Fruit fly (Drosophila melanogaster) whole organism, embryonic: ENCODE data around the gene EMC3.

Source experiments
- Asciz ChIP-seq: fragments of 200-800 bp; sonication (Bioruptor generic); optimal IDR thresholded peaks from 2 replicates; lab custom pipeline; 2017; ENCODE audit warnings: missing biosample characterization, mild to moderate bottlenecking, missing genetic modification characterization, missing genetic modification reagents
- Bdp1 ChIP-seq: fragments of 200-800 bp; sonication (Bioruptor generic); optimal IDR thresholded peaks from 3 replicates; lab custom pipeline; 2016; ENCODE audit warnings: missing biosample characterization, missing genetic modification characterization
- Bteb2 ChIP-seq: fragments of 200-800 bp; sonication (Bioruptor generic); optimal IDR thresholded peaks from 2 replicates; lab custom pipeline; 2016; ENCODE audit warnings: missing biosample characterization, missing genetic modification characterization
- CG11723 ChIP-seq: fragments of 200-800 bp; sonication (Bioruptor generic); optimal IDR thresholded peaks from 2 replicates; lab custom pipeline; 2017; ENCODE audit warnings: missing biosample characterization, mild to moderate bottlenecking, missing genetic modification characterization
- CG13287 ChIP-seq: fragments of 200-800 bp; sonication (Bioruptor generic); IDR thresholded peaks from 2 replicates; pipeline ENCODE4 v1.3.6; 2022; ENCODE audit warnings: missing biosample characterization, missing genetic modification characterization; ENCODE audit not compliant: partially characterized antibody
- CG13894 ChIP-seq: fragments of 200-800 bp; sonication (Bioruptor generic); optimal IDR thresholded peaks from 3 replicates; lab custom pipeline; 2018; ENCODE audit warnings: missing biosample characterization, mild to moderate bottlenecking, missing genetic modification characterization, moderate library complexity
- CG14710 ChIP-seq: fragments of 200-800 bp; sonication (Bioruptor generic); optimal IDR thresholded peaks from 3 replicates; lab custom pipeline; 2019; ENCODE audit warnings: missing biosample characterization, mild to moderate bottlenecking, missing genetic modification characterization, moderate library complexity
- CG15696 ChIP-seq: fragments of 200-800 bp; sonication (Bioruptor generic); optimal IDR thresholded peaks from 2 replicates; lab custom pipeline; 2019; ENCODE audit warnings: missing biosample characterization, mild to moderate bottlenecking, missing genetic modification characterization, moderate library complexity
- CG17361 ChIP-seq: fragments of 200-800 bp; sonication (Bioruptor generic); IDR thresholded peaks from 3 replicates; pipeline ENCODE4 v1.3.6; 2022; ENCODE audit warnings: missing biosample characterization, missing genetic modification characterization
- CG18764 ChIP-seq: fragments of 200-800 bp; sonication (Bioruptor generic); optimal IDR thresholded peaks from 3 replicates; lab custom pipeline; 2016; ENCODE audit warnings: missing biosample characterization, missing genetic modification characterization
- CG2120 ChIP-seq: fragments of 200-800 bp; sonication (Bioruptor generic); optimal IDR thresholded peaks from 3 replicates; lab custom pipeline; 2016; ENCODE audit warnings: missing biosample characterization, missing genetic modification characterization
- CG2678 ChIP-seq: fragments of 200-800 bp; sonication (Bioruptor generic); optimal IDR thresholded peaks from 3 replicates; lab custom pipeline; 2019; ENCODE audit warnings: missing biosample characterization, mild to moderate bottlenecking, missing genetic modification characterization, moderate library complexity
- CG3281 ChIP-seq: fragments of 200-800 bp; sonication (Bioruptor generic); optimal IDR thresholded peaks from 3 replicates; lab custom pipeline; 2017; ENCODE audit warnings: missing biosample characterization, mild to moderate bottlenecking, missing genetic modification characterization
- CG3726 ChIP-seq: fragments of 200-800 bp; sonication (Bioruptor generic); IDR thresholded peaks from 3 replicates; pipeline ENCODE4, ENCODE4 v1.3.6; 2022; ENCODE audit warnings: missing biosample characterization, missing genetic modification characterization
- CG7271 ChIP-seq: fragments of 200-800 bp; sonication (Bioruptor generic); optimal IDR thresholded peaks from 2 replicates; lab custom pipeline; 2018; ENCODE audit warnings: missing biosample characterization, mild to moderate bottlenecking, missing genetic modification characterization, moderate library complexity
- CG7372 ChIP-seq: fragments of 200-800 bp; sonication (Bioruptor generic); IDR thresholded peaks from 2 replicates; pipeline ENCODE4 v1.3.6; 2022; ENCODE audit warnings: missing biosample characterization, missing genetic modification characterization
- CG7556 ChIP-seq: fragments of 200-800 bp; sonication (Bioruptor generic); optimal IDR thresholded peaks from 2 replicates; lab custom pipeline; 2017; ENCODE audit warnings: missing biosample characterization, mild to moderate bottlenecking, missing genetic modification characterization
- CG8089 ChIP-seq: fragments of 200-800 bp; sonication (Bioruptor generic); optimal IDR thresholded peaks from 3 replicates; lab custom pipeline; 2016; ENCODE audit warnings: missing biosample characterization, missing genetic modification characterization
- CG8290 ChIP-seq, 3 experiments: fragments of 200-800 bp; sonication (Bioruptor generic); optimal IDR thresholded peaks; 2 replicates each; lab custom pipeline; 2016 to 2019; ENCODE audit warnings: missing biosample characterization in 3 of 3, missing genetic modification characterization in 3 of 3, mild to moderate bottlenecking in 2 of 3, moderate library complexity in 1 of 3
- CG8944 ChIP-seq: fragments of 200-800 bp; sonication (Bioruptor generic); optimal IDR thresholded peaks from 3 replicates; lab custom pipeline; 2016; ENCODE audit warnings: missing biosample characterization, missing genetic modification characterization
- CG9876 ChIP-seq: fragments of 200-800 bp; sonication (Bioruptor generic); optimal IDR thresholded peaks from 2 replicates; lab custom pipeline; 2016; ENCODE audit warnings: missing biosample characterization, missing genetic modification characterization
- CG9932 ChIP-seq: fragments of 200-800 bp; sonication (Bioruptor generic); IDR thresholded peaks from 2 replicates; pipeline ENCODE4 v1.3.6; 2022; ENCODE audit warnings: missing biosample characterization, missing genetic modification characterization
- Deaf1 ChIP-seq: fragments of 200-800 bp; optimal IDR thresholded peaks from 3 replicates; lab custom pipeline; 2019; ENCODE audit warnings: missing biosample characterization, mild to moderate bottlenecking, missing genetic modification characterization, moderate library complexity
- Gug ChIP-seq: fragments of 200-800 bp; sonication (Bioruptor generic); IDR thresholded peaks from 4 replicates; pipeline ENCODE4 v1.3.6; 2022; ENCODE audit warnings: missing biosample characterization, missing genetic modification characterization
- Hsf ChIP-seq: fragments of 200-800 bp; sonication (Bioruptor generic); optimal IDR thresholded peaks from 3 replicates; lab custom pipeline; 2016; ENCODE audit warnings: missing biosample characterization, missing genetic modification characterization
- Max ChIP-seq: fragments of 200-800 bp; sonication (Bioruptor generic); optimal IDR thresholded peaks from 2 replicates; lab custom pipeline; 2016; ENCODE audit warnings: missing biosample characterization, mild to moderate bottlenecking, missing genetic modification characterization
- NFAT ChIP-seq: fragments of 200-800 bp; sonication (Bioruptor generic); IDR thresholded peaks from 2 replicates; pipeline ENCODE4 v1.3.6; 2022; ENCODE audit warnings: missing biosample characterization, missing genetic modification characterization
- TFAM ChIP-seq: fragments of 200-800 bp; sonication (Bioruptor generic); optimal IDR thresholded peaks from 2 replicates; lab custom pipeline; 2017; ENCODE audit warnings: missing biosample characterization, missing genetic modification characterization, inconsistent platforms
- Trl ChIP-seq, 3 experiments: fragments of >200 bp in 2 of 3; fragments of 200-800 bp in 1 of 3; sonication (Bioruptor generic) in 1 of 3; optimal IDR thresholded peaks; 2 replicates in 1 of 3; 3 replicates in 2 of 3; lab custom pipeline; 2016 to 2017; ENCODE audit warnings: missing biosample characterization in 1 of 3, missing genetic modification characterization in 1 of 3
- Xbp1 ChIP-seq: fragments of 200-800 bp; sonication (Bioruptor generic); optimal IDR thresholded peaks from 3 replicates; lab custom pipeline; 2016; ENCODE audit warnings: missing biosample characterization, mild to moderate bottlenecking, missing genetic modification characterization
- ac ChIP-seq: fragments of 200-800 bp; sonication (Bioruptor generic); optimal IDR thresholded peaks from 3 replicates; lab custom pipeline; 2017; ENCODE audit warnings: missing biosample characterization, mild to moderate bottlenecking, missing genetic modification characterization
- ash1 ChIP-seq: fragments of 200-800 bp; sonication (Bioruptor generic); optimal IDR thresholded peaks from 2 replicates; lab custom pipeline; 2018; ENCODE audit warnings: missing biosample characterization, mild to moderate bottlenecking, missing genetic modification characterization
- ato ChIP-seq: fragments of 200-800 bp; sonication (Bioruptor generic); IDR thresholded peaks from 2 replicates; pipeline ENCODE4 v1.3.6; 2022; ENCODE audit warnings: missing biosample characterization, missing genetic modification characterization; ENCODE audit not compliant: partially characterized antibody
- bcd ChIP-seq: fragments of 200-800 bp; sonication (Bioruptor generic); optimal IDR thresholded peaks from 2 replicates; lab custom pipeline; 2017; ENCODE audit warnings: missing biosample characterization, mild to moderate bottlenecking, missing genetic modification characterization
- bowl ChIP-seq: fragments of 200-800 bp; sonication (Bioruptor generic); IDR thresholded peaks from 2 replicates; pipeline ENCODE4 v1.3.6; 2022; ENCODE audit warnings: missing biosample characterization, missing genetic modification characterization
- chif ChIP-seq, 2 experiments: fragments of 200-800 bp; sonication (Bioruptor generic); optimal IDR thresholded peaks; 3 replicates each; lab custom pipeline; 2016; ENCODE audit warnings: missing biosample characterization in 2 of 2, missing genetic modification characterization in 2 of 2
- ems ChIP-seq: fragments of 200-800 bp; sonication (Bioruptor generic); optimal IDR thresholded peaks from 3 replicates; lab custom pipeline; 2016; ENCODE audit warnings: missing biosample characterization, missing genetic modification characterization
- fd64A ChIP-seq: fragments of 200-800 bp; sonication (Bioruptor generic); optimal IDR thresholded peaks from 3 replicates; lab custom pipeline; 2018; ENCODE audit warnings: missing biosample characterization, mild to moderate bottlenecking, missing genetic modification characterization
- fu2 ChIP-seq: fragments of 200-800 bp; sonication (Bioruptor generic); optimal IDR thresholded peaks from 2 replicates; lab custom pipeline; 2016; ENCODE audit warnings: missing biosample characterization, missing genetic modification characterization
- gcm2 ChIP-seq: fragments of 200-800 bp; sonication (Bioruptor generic); optimal IDR thresholded peaks from 2 replicates; lab custom pipeline; 2016; ENCODE audit warnings: missing biosample characterization, missing genetic modification characterization
- gfzf ChIP-seq: fragments of 200-800 bp; sonication (Bioruptor generic); optimal IDR thresholded peaks from 2 replicates; lab custom pipeline; 2016; ENCODE audit warnings: missing biosample characterization, mild to moderate bottlenecking, missing genetic modification characterization, moderate library complexity
- gt ChIP-seq: fragments of 200-800 bp; sonication (Bioruptor generic); IDR thresholded peaks from 2 replicates; pipeline ENCODE4 v1.3.6; 2022; ENCODE audit warnings: missing biosample characterization, missing genetic modification characterization
- hbn ChIP-seq: fragments of 200-800 bp; sonication (Bioruptor generic); IDR thresholded peaks from 2 replicates; pipeline ENCODE4 v1.3.6; 2022; ENCODE audit warnings: missing biosample characterization, missing genetic modification characterization; ENCODE audit not compliant: partially characterized antibody
- oc ChIP-seq: fragments of 200-800 bp; sonication (Bioruptor generic); optimal IDR thresholded peaks from 2 replicates; lab custom pipeline; 2018; ENCODE audit warnings: missing biosample characterization, mild to moderate bottlenecking, missing genetic modification characterization, moderate library complexity
- pnt ChIP-seq: fragments of 200-800 bp; sonication (Bioruptor generic); optimal IDR thresholded peaks from 3 replicates; lab custom pipeline; 2016; ENCODE audit warnings: missing biosample characterization, missing genetic modification characterization
- sim ChIP-seq: fragments of 200-800 bp; sonication (Bioruptor generic); IDR thresholded peaks from 2 replicates; pipeline ENCODE4 v1.3.6; 2022; ENCODE audit warnings: missing biosample characterization, missing genetic modification characterization
- slbo ChIP-seq: fragments of 200-800 bp; sonication (Bioruptor generic); IDR thresholded peaks from 2 replicates; pipeline ENCODE4 v1.3.6; 2022; ENCODE audit warnings: missing biosample characterization, missing genetic modification characterization
- usp ChIP-seq: fragments of >200 bp; optimal IDR thresholded peaks from 2 replicates; lab custom pipeline; 2017; ENCODE audit warnings: missing biosample characterization, missing genetic modification characterization
- vvl ChIP-seq: fragments of 200-800 bp; sonication (Bioruptor generic); IDR thresholded peaks from 2 replicates; pipeline ENCODE4 v1.3.6; 2022; ENCODE audit warnings: missing biosample characterization, missing genetic modification characterization
- zf30C ChIP-seq: fragments of 200-800 bp; sonication (Bioruptor generic); optimal IDR thresholded peaks from 3 replicates; lab custom pipeline; 2018; ENCODE audit warnings: missing biosample characterization, mild to moderate bottlenecking, missing genetic modification characterization
- zfh2 ChIP-seq: fragments of 200-800 bp; sonication (Bioruptor generic); optimal IDR thresholded peaks from 2 replicates; lab custom pipeline; 2016; ENCODE audit warnings: missing biosample characterization, missing genetic modification characterization

EMC3 gene

dm6 chr2L:10682912-10683311, 49.3 kb downstream of the EMC3 start (continued):
- TF ChIP-seq TFAM (GFP tag; lab: Kevin White, UChicago) (no peak), zf30C (GFP tag; lab: Kevin White, UChicago) (no peak), Max (GFP tag; lab: Kevin White, UChicago) (no peak), fu2 (no peak), CG3726 (GFP tag; lab: Robert Waterston, UW) (no peak), ems (GFP tag; lab: Kevin White, UChicago) (no peak), CG13287 (no peak), CG8290 (GFP tag; optimal IDR thresholded peaks at IDR 0.05; lab: Kevin White, UChicago) (no peak), CG8290 (tag; optimal IDR thresholded peaks at IDR 0.05; lab: Kevin White, UChicago) (no peak), Gug (no peak), CG11723 (GFP tag; lab: Kevin White, UChicago) (no peak), pnt (GFP tag; lab: Kevin White, UChicago) (no peak), hbn (GFP tag; lab: Robert Waterston, UW) (no peak), CG7372 (no peak), gt (GFP tag; lab: Robert Waterston, UW) (no peak), Hsf (GFP tag; lab: Kevin White, UChicago) (peak; percentile 14), CG9876 (GFP tag; lab: Kevin White, UChicago) (no peak), Deaf1 (no peak), CG7556 (no peak), NFAT (GFP tag; lab: Robert Waterston, UW) (0 out of 2 replicates have a peak, but pooled peaks have one; percentile 24), Bdp1 (GFP tag; lab: Kevin White, UChicago) (no peak), CG8944 (no peak), CG8089 (GFP tag; lab: Kevin White, UChicago) (no peak), ash1 (GFP tag; lab: Kevin White, UChicago) (no peak), bowl (GFP tag; lab: Robert Waterston, UW) (no peak), zfh2 (GFP tag; lab: Kevin White, UChicago) (peak; percentile 26), bcd (GFP tag; lab: Kevin White, UChicago) (peak; percentile 4), Asciz (GFP tag; lab: Kevin White, UChicago) (no peak), CG9932 (GFP tag; lab: Robert Waterston, UW) (peak; percentile 72), ac (no peak), usp (no peak), oc (tag; lab: Kevin White, UChicago) (no peak), CG17361 (GFP tag; lab: Robert Waterston, UW) (no peak), slbo (GFP tag; lab: Robert Waterston, UW) (peak; percentile 28; the same call in 1 of the 2 replicates), Xbp1 (no peak), CG15696 (tag; lab: Kevin White, UChicago) (no peak), Trl (optimal IDR thresholded peaks at IDR 0.05; lab: Kevin White, UChicago) (no peak), Trl (GFP tag; optimal IDR thresholded peaks at IDR 0.05; lab: Kevin White, UChicago) (no peak), gcm2 (GFP tag; lab: Kevin White, UChicago) (no peak), CG18764 (GFP tag; lab: Kevin White, UChicago) (no peak), Bteb2 (GFP tag; lab: Kevin White, UChicago) (no peak), sim (no peak), gfzf (GFP tag; lab: Kevin White, UChicago) (no peak), CG13894 (no peak), CG2678 (tag; lab: Kevin White, UChicago) (peak; percentile 30), CG3281 (GFP tag; lab: Kevin White, UChicago) (peak; percentile 18), CG14710 (tag; lab: Kevin White, UChicago) (no peak), chif (GFP tag; optimal IDR thresholded peaks at IDR 0.05; lab: Kevin White, UChicago) (no peak), CG7271 (tag; lab: Kevin White, UChicago) (no peak), ato (no peak), fd64A (no peak), vvl (GFP tag; lab: Robert Waterston, UW) (0 out of 2 replicates have a peak, but pooled peaks have one; percentile 15), CG2120 (GFP tag; lab: Kevin White, UChicago) (peak; percentile 56)
